Worm (Caenorhabditis elegans) whole organism, L3 larva: ENCODE results near the gene T27E4.5.

ENCODE experiments used
- R02D3.7 ChIP-seq: fragments of 150-350 bp; optimal IDR thresholded peaks from 2 replicates; lab custom pipeline; 2014; ENCODE audit warnings: missing biosample characterization, missing genetic modification characterization
- ZK546.5 ChIP-seq: sonication (generic microtip); optimal IDR thresholded peaks from 2 replicates; lab custom pipeline; 2017; ENCODE audit warnings: missing biosample characterization, missing genetic modification characterization
- aly-2 ChIP-seq: fragments of 150-350 bp; optimal IDR thresholded peaks from 2 replicates; lab custom pipeline; 2014; ENCODE audit warnings: missing biosample characterization, missing genetic modification characterization
- ceh-82 ChIP-seq: fragments of 150-350 bp; optimal IDR thresholded peaks from 2 replicates; lab custom pipeline; 2014; ENCODE audit warnings: missing biosample characterization, missing genetic modification characterization
- fos-1 ChIP-seq: fragments of 150-350 bp; optimal IDR thresholded peaks from 2 replicates; lab custom pipeline; 2014; ENCODE audit warnings: missing biosample characterization, missing genetic modification characterization
- lin-15B ChIP-seq: fragments of 150-350 bp; optimal IDR thresholded peaks from 2 replicates; lab custom pipeline; 2014; ENCODE audit warnings: missing biosample characterization, missing genetic modification characterization
- lin-39 ChIP-seq: fragments of 150-350 bp; optimal IDR thresholded peaks from 2 replicates; lab custom pipeline; 2018; ENCODE audit warnings: missing biosample characterization, missing genetic modification reagents, missing genetic modification characterization
- pqm-1 ChIP-seq: fragments of 150-350 bp; optimal IDR thresholded peaks from 2 replicates; lab custom pipeline; 2017; ENCODE audit warnings: missing biosample characterization, missing genetic modification characterization, inconsistent platforms
- ztf-11 ChIP-seq: fragments of 150-350 bp; optimal IDR thresholded peaks from 2 replicates; lab custom pipeline; 2014; ENCODE audit warnings: missing biosample characterization, missing genetic modification characterization

DNA sequence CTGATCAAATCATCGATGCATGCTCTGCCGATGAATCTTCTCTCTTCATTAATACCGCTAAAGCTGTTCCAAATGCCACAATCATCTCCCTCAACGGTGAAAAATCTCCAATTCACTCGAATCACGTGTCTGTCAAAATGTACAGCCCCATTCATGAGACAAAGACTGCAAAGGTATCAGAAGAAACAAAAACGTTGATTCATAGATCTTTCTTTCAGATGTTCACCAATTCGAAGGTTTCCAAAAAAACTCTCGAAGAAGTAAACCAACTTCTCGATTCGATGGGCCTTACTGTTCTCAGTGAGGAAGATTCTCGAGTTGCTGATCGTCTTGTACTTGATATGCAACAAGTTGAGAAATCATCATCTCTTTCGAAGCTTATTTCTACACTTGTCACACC lies 27.1 kb upstream of the T27E4.5 start:
- TF ChIP-seq pqm-1 (tag; lab: Kevin White, UChicago) (no peak), ZK546.5 (tag; lab: Kevin White, UChicago) (no peak), ztf-11 (tag; lab: Kevin White, UChicago) (no peak), lin-15B (tag; lab: Kevin White, UChicago) (no peak), R02D3.7 (tag; lab: Kevin White, UChicago) (no peak), aly-2 (tag; lab: Kevin White, UChicago) (no peak), lin-39 (tag; lab: Kevin White, UChicago) (peak; percentile 20), fos-1 (tag; lab: Kevin White, UChicago) (no peak), ceh-82 (tag; lab: Kevin White, UChicago) (no peak)
